Worm (Caenorhabditis elegans) whole organism, mixed stage, embryonic: ENCODE results near the gene Y38E10A.22.

Experiments used
- M03D4.4 ChIP-seq: sonication (generic microtip); optimal IDR thresholded peaks from 2 replicates; lab custom pipeline; 2017; ENCODE audit warnings: mild to moderate bottlenecking, missing genetic modification characterization, missing compliant biosample characterization
- bed-3 ChIP-seq: fragments of 200-800 bp; sonication (Bioruptor generic); optimal IDR thresholded peaks from 3 replicates; lab custom pipeline; 2018; ENCODE audit warnings: mild to moderate bottlenecking, missing genetic modification characterization, moderate library complexity, missing compliant biosample characterization
- blmp-1 ChIP-seq: fragments of 150-350 bp; optimal IDR thresholded peaks from 2 replicates; lab custom pipeline; 2014; ENCODE audit warnings: missing biosample characterization, missing genetic modification characterization
- ceh-39 ChIP-seq: fragments of 150-350 bp; optimal IDR thresholded peaks from 2 replicates; lab custom pipeline; 2014; ENCODE audit warnings: missing biosample characterization, missing genetic modification characterization
- ceh-43 ChIP-seq: fragments of 200-800 bp; sonication (Bioruptor generic); optimal IDR thresholded peaks from 2 replicates; lab custom pipeline; 2018; ENCODE audit warnings: mild to moderate bottlenecking, missing genetic modification characterization, moderate library complexity, missing compliant biosample characterization
- ceh-83 ChIP-seq: fragments of 200-800 bp; sonication (Bioruptor generic); optimal IDR thresholded peaks from 2 replicates; lab custom pipeline; 2018; ENCODE audit warnings: mild to moderate bottlenecking, missing genetic modification characterization, missing compliant biosample characterization
- ces-1 ChIP-seq: fragments of 150-350 bp; optimal IDR thresholded peaks from 2 replicates; lab custom pipeline; 2014; ENCODE audit warnings: missing biosample characterization, missing genetic modification reagents, missing genetic modification characterization
- drap-1 ChIP-seq: fragments of 200-800 bp; sonication (Bioruptor generic); optimal IDR thresholded peaks from 3 replicates; lab custom pipeline; 2018; ENCODE audit warnings: mild to moderate bottlenecking, missing genetic modification characterization, missing compliant biosample characterization
- elt-1 ChIP-seq: sonication (generic microtip); optimal IDR thresholded peaks from 2 replicates; lab custom pipeline; 2017; ENCODE audit warnings: missing genetic modification characterization, mild to moderate bottlenecking, missing compliant biosample characterization, antibody characterized with exemption, moderate library complexity, borderline replicate concordance; ENCODE audit not compliant: insufficient read depth
- elt-3 ChIP-seq: fragments of 150-350 bp; optimal IDR thresholded peaks from 2 replicates; lab custom pipeline; 2014; ENCODE audit warnings: missing biosample characterization, missing genetic modification characterization
- ham-2 ChIP-seq: fragments of 200-800 bp; sonication (Bioruptor generic); optimal IDR thresholded peaks from 2 replicates; lab custom pipeline; 2018; ENCODE audit warnings: mild to moderate bottlenecking, missing genetic modification characterization, missing compliant biosample characterization
- hlh-1 ChIP-seq: fragments of 150-350 bp; optimal IDR thresholded peaks from 2 replicates; lab custom pipeline; 2014; ENCODE audit warnings: missing biosample characterization, missing genetic modification reagents, missing genetic modification characterization
- lin-13 ChIP-seq: fragments of 150-350 bp; optimal IDR thresholded peaks from 2 replicates; lab custom pipeline; 2014; ENCODE audit warnings: missing biosample characterization, missing genetic modification characterization
- lin-32 ChIP-seq: fragments of 200-800 bp; sonication (Bioruptor generic); optimal IDR thresholded peaks from 2 replicates; lab custom pipeline; 2018; ENCODE audit warnings: mild to moderate bottlenecking, missing genetic modification characterization, missing compliant biosample characterization
- lsy-2 ChIP-seq: fragments of 150-350 bp; optimal IDR thresholded peaks from 2 replicates; lab custom pipeline; 2014; ENCODE audit warnings: missing biosample characterization, missing genetic modification characterization
- mab-5 ChIP-seq: fragments of 150-350 bp; optimal IDR thresholded peaks from 2 replicates; lab custom pipeline; 2014; ENCODE audit warnings: missing biosample characterization, missing genetic modification characterization
- nhr-12 ChIP-seq: fragments of 150-350 bp; optimal IDR thresholded peaks from 2 replicates; lab custom pipeline; 2014; ENCODE audit warnings: missing biosample characterization, missing genetic modification characterization
- nhr-2 ChIP-seq: fragments of 150-350 bp; optimal IDR thresholded peaks from 2 replicates; lab custom pipeline; 2014; ENCODE audit warnings: missing biosample characterization, missing genetic modification characterization
- nhr-237 ChIP-seq: fragments of 150-350 bp; optimal IDR thresholded peaks from 2 replicates; lab custom pipeline; 2014; ENCODE audit warnings: missing biosample characterization, missing genetic modification characterization
- nhr-28 ChIP-seq: fragments of 150-350 bp; optimal IDR thresholded peaks from 2 replicates; lab custom pipeline; 2014; ENCODE audit warnings: missing biosample characterization, missing genetic modification characterization
- nhr-76 ChIP-seq: sonication (generic microtip); optimal IDR thresholded peaks from 2 replicates; lab custom pipeline; 2017; ENCODE audit warnings: missing biosample characterization, missing genetic modification characterization
- pha-4 ChIP-seq: fragments of 150-350 bp; optimal IDR thresholded peaks from 2 replicates; lab custom pipeline; 2018; ENCODE audit warnings: missing biosample characterization, missing genetic modification reagents, missing genetic modification characterization
- sem-2 ChIP-seq: fragments of 200-800 bp; sonication (Bioruptor generic); optimal IDR thresholded peaks from 2 replicates; lab custom pipeline; 2018; ENCODE audit warnings: mild to moderate bottlenecking, missing genetic modification characterization, missing compliant biosample characterization
- snpc-4 ChIP-seq: fragments of 150-350 bp; optimal IDR thresholded peaks from 2 replicates; lab custom pipeline; 2014; ENCODE audit warnings: missing biosample characterization, missing genetic modification characterization
- sptf-1 ChIP-seq: sonication (generic microtip); optimal IDR thresholded peaks from 2 replicates; lab custom pipeline; 2017; ENCODE audit warnings: mild to moderate bottlenecking, missing genetic modification characterization, moderate library complexity, missing compliant biosample characterization
- tbx-8 ChIP-seq: fragments of 200-800 bp; sonication (Bioruptor generic); optimal IDR thresholded peaks from 2 replicates; lab custom pipeline; 2018; ENCODE audit warnings: mild to moderate bottlenecking, missing genetic modification characterization, moderate library complexity, missing compliant biosample characterization
- unc-120 ChIP-seq: sonication (generic microtip); optimal IDR thresholded peaks from 2 replicates; lab custom pipeline; 2017; ENCODE audit warnings: missing genetic modification characterization, missing compliant biosample characterization; ENCODE audit not compliant: poor library complexity, severe bottlenecking
- zip-8 ChIP-seq: fragments of 150-350 bp; optimal IDR thresholded peaks from 2 replicates; lab custom pipeline; 2014; ENCODE audit warnings: missing biosample characterization, missing genetic modification characterization
- ztf-11 ChIP-seq: fragments of 150-350 bp; optimal IDR thresholded peaks from 2 replicates; lab custom pipeline; 2014; ENCODE audit warnings: missing biosample characterization, missing genetic modification characterization

Y38E10A.22 gene

DNA sequence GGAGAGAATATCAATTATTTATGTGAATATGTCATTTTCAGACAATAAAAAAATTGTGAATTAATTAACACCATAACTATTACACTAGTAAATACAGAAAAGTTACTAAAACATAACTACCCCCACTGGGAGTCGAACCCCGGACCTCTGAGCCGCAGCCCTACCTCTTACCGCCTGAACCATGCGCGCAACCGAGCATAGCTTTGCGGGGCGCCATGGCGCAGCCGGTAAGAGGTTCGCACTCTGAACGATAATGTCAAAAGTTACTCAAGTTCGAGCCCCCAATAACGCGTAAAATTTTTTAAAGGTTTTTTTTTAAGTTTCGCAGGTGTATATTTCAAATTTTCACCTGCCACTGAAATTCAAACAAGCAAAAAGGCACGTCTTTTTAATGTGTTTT is 11.6 kb downstream of the Y38E10A.22 start:
- TF ChIP-seq ham-2 (no peak), zip-8 (tag; lab: Kevin White, UChicago) (no peak), tbx-8 (GFP tag; lab: Kevin White, UChicago) (no peak), ceh-83 (GFP tag; lab: Kevin White, UChicago) (no peak), lsy-2 (tag; lab: Kevin White, UChicago) (no peak), lin-32 (GFP tag; lab: Kevin White, UChicago) (no peak), bed-3 (no peak), ceh-39 (tag; lab: Kevin White, UChicago) (no peak), nhr-76 (no peak)
- TF ChIP-seq, all 35 proteins: peak for 0

DNA sequence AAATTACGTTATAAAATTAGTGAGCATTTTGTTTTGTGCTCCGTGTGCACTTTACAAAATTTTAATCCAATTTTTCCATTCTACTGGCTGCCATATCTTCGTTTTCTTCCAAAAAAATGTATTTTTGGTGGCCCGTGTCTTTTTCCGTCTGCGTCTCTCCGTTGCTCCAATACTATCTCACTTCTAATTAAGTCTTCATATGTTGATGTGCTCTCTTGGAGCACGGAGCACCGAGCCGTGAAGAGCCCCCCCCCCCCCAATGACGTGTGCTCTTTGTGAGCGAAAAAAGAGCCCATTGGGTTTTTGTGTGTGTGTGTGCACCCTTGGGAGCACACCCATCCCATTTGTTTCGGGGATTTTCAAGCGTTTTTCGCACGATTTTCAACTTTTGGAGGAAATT is 12.6 kb downstream of the Y38E10A.22 start:
- TF ChIP-seq tbx-8 (GFP tag; lab: Kevin White, UChicago) = no peak
- TF ChIP-seq sem-2 (GFP tag; lab: Kevin White, UChicago) = no peak
- TF ChIP-seq M03D4.4 = no peak
- peak; percentile 69 for TF ChIP-seq ces-1
- TF ChIP-seq sptf-1 = peak; percentile 16

DNA sequence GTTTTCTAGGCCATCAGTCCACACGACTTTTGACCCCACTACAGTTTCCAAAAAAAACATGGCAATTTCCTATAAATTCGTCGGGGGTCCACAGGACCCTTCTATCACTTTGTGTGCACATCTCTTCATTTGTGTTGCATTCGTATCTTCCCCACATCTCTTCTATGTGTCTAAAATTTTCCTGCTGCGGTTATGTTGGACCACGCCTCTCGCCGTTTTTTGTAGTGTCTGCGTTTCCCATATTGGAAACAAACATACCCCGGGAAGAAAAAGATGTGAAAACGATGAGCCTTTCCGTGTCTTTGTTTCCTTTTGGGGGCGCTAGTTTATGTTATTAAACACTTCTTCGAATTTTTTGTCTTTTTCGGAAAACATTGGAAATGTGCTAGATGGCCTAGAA is 15.7 kb downstream of the Y38E10A.22 start:
- TF ChIP-seq ztf-11 (tag; lab: Kevin White, UChicago) (no peak), pha-4 (no peak), bed-3 (no peak), snpc-4 (tag; lab: Kevin White, UChicago) (no peak), elt-1 (no peak), lsy-2 (tag; lab: Kevin White, UChicago) (no peak), sem-2 (GFP tag; lab: Kevin White, UChicago) (no peak), ceh-43 (no peak), drap-1 (GFP tag; lab: Kevin White, UChicago) (no peak), blmp-1 (tag; lab: Kevin White, UChicago) (no peak), ceh-39 (tag; lab: Kevin White, UChicago) (no peak), M03D4.4 (no peak), unc-120 (tag; lab: Kevin White, UChicago) (no peak), elt-3 (tag; lab: Kevin White, UChicago) (no peak), nhr-28 (tag; lab: Kevin White, UChicago) (no peak)
- TF ChIP-seq, all 35 proteins: peak for 0

DNA sequence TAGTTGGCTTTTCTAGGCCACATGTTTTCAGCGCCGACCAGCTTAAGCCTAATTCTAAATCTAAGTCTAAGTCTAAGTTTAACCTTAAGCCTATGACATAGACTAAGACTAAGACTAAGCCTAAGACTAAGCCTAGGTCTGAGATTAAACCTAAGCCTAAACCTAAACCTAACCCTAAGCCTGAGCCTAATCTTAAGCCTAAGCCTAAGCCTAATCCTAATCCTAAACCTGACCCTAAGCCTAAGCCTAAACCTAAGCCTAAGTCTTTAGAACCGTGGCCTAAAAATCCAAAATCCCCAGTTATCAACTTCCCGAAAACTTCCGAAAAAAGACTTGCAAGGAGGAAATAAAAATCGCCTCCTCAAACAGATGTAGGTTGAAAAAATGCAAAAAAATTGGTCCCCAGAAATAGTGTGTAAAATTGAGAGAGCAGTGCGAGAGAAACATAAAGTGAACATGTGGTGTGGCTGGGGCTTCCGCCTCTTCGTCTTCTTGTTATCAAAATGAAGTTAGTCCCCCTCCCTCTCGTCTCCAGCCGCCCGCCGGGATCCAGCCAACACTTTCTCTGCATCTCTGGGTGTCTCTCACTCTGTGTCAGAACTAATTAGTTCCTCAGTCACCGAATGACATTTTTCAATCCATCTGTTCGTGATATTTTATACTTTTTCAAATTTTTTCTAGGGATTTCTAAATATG is 17.8 kb downstream of the Y38E10A.22 start:
- peak; percentile 66 for TF ChIP-seq hlh-1 (tag; lab: Kevin White, UChicago)
- TF ChIP-seq elt-3 (tag; lab: Kevin White, UChicago) = no peak
- peak; percentile 36 for TF ChIP-seq ces-1
- no peak for TF ChIP-seq ceh-39 (tag; lab: Kevin White, UChicago)
- TF ChIP-seq blmp-1 (tag; lab: Kevin White, UChicago) = no peak
- no peak for TF ChIP-seq nhr-28 (tag; lab: Kevin White, UChicago)
- TF ChIP-seq pha-4 = no peak
- TF ChIP-seq bed-3 = no peak
- TF ChIP-seq, all 35 proteins: peak for 2

DNA sequence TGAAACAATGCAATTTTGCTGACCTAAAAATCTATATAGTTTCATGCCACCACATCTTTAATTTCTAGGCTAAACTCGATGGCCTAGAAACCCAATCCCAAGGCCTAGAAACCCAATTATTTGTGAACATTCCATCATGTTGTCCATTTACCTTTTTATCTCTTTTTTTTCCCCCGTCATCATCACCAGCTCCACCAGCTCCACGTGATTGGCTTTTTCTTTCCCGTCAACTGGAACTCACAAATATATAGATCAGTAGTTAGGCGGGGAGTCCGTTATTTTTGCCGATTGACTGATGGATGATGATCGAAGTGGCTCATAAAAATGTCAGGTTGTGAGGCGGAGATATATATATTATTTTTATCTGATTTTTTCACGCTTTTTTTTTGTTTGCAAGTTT is 19.2 kb downstream of the Y38E10A.22 start:
- TF ChIP-seq ceh-43 = no peak
- no peak for TF ChIP-seq drap-1 (GFP tag; lab: Kevin White, UChicago)
- no peak for TF ChIP-seq snpc-4 (tag; lab: Kevin White, UChicago)
- no peak for TF ChIP-seq blmp-1 (tag; lab: Kevin White, UChicago)
- no peak for TF ChIP-seq pha-4
- TF ChIP-seq nhr-2 (tag; lab: Kevin White, UChicago) = no peak
- no peak for TF ChIP-seq lin-13 (tag; lab: Kevin White, UChicago)
- no peak for TF ChIP-seq sptf-1
- no peak for TF ChIP-seq unc-120 (tag; lab: Kevin White, UChicago)
- no peak for TF ChIP-seq nhr-237 (tag; lab: Kevin White, UChicago)
- no peak for TF ChIP-seq mab-5 (tag; lab: Kevin White, UChicago)
- TF ChIP-seq elt-3 (tag; lab: Kevin White, UChicago) = no peak
- TF ChIP-seq lsy-2 (tag; lab: Kevin White, UChicago) = no peak
- no peak for TF ChIP-seq M03D4.4
- TF ChIP-seq sem-2 (GFP tag; lab: Kevin White, UChicago) = no peak

DNA sequence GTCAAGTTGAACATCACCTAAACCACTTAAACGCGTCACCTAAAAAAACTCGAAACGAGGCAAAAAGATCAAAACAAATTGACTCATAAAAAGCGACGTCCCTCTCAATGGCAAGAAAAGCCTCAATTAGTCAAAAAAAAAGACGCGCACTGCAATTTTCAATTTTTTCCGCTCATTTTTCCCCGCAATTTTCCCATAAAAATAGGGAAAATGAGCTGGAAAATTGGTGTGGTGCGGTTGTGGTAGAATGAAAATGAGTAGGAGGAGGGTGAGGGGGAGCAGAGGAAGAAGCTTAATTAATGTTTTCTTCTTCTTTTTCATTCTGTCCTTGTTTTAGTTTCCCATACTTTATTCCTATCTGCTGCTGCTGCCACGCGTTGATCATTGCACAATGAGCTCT is 20.0 kb downstream of the Y38E10A.22 start:
- TF ChIP-seq lsy-2 (tag; lab: Kevin White, UChicago) = no peak
- no peak for TF ChIP-seq nhr-12
- no peak for TF ChIP-seq ceh-43
- TF ChIP-seq ceh-39 (tag; lab: Kevin White, UChicago) = no peak
- no peak for TF ChIP-seq nhr-2 (tag; lab: Kevin White, UChicago)
- no peak for TF ChIP-seq snpc-4 (tag; lab: Kevin White, UChicago)
- TF ChIP-seq mab-5 (tag; lab: Kevin White, UChicago) = no peak
- no peak for TF ChIP-seq ham-2
